Fruit fly (Drosophila melanogaster): ENCODE results near the gene Uch-L5.
A peak's percentile ranks its signal among the peaks of the same experiment; 100 is the strongest.

- TF ChIP-seq h (optimal IDR thresholded peaks at IDR 0.05) (no peak), Blimp-1 (GFP tag; optimal IDR thresholded peaks at IDR 0.05) (peak; percentile 26), CG10654 (GFP tag; optimal IDR thresholded peaks at IDR 0.05) (no peak), seq (GFP tag; IDR thresholded peaks at IDR 0.05) (no peak; the same call in 1 of the 2 replicates), Abd-B (GFP tag; optimal IDR thresholded peaks at IDR 0.05) (no peak), CG17912 (GFP tag; optimal IDR thresholded peaks at IDR 0.05) (no peak), CG6765 (GFP tag; optimal IDR thresholded peaks at IDR 0.05) (peak; percentile 28), ab (GFP tag; optimal IDR thresholded peaks at IDR 0.05) (no peak), psq (GFP tag; optimal IDR thresholded peaks at IDR 0.05) (no peak), Stat92E (GFP tag; optimal IDR thresholded peaks at IDR 0.05) (peak in 1 of 3 experiments; percentile 54), Dll (GFP tag; IDR thresholded peaks at IDR 0.05; ENCODE audit: partially characterized antibody) (no peak), Oli (tag; optimal IDR thresholded peaks at IDR 0.05) (no peak), CG4707 (GFP tag; optimal IDR thresholded peaks at IDR 0.05) (peak; percentile 15)
These were observed 30.0 kb downstream of the Uch-L5 start, which contains the start of gene CG3529 for dm6 chr3L:9446731-9447238.
